Worm (Caenorhabditis elegans) whole organism, L1 larva: ENCODE measurements around the gene T05G5.5.

Experiments used
- C04F5.9 ChIP-seq: sonication (generic microtip); optimal IDR thresholded peaks from 2 replicates; lab custom pipeline; 2016; ENCODE audit warnings: missing genetic modification characterization, missing compliant biosample characterization
- aha-1 ChIP-seq: fragments of 150-350 bp; optimal IDR thresholded peaks from 2 replicates; lab custom pipeline; 2014; ENCODE audit warnings: missing biosample characterization, missing genetic modification characterization
- ets-5 ChIP-seq: fragments of 200-800 bp; sonication (Bioruptor generic); IDR thresholded peaks from 2 replicates; pipeline ENCODE4 v1.3.6; 2022; ENCODE audit warnings: missing genetic modification characterization, missing compliant biosample characterization
- hlh-17 ChIP-seq: fragments of 200-800 bp; sonication (Bioruptor generic); optimal IDR thresholded peaks from 2 replicates; lab custom pipeline; 2018; ENCODE audit warnings: missing genetic modification characterization, mild to moderate bottlenecking, missing compliant biosample characterization, moderate library complexity, borderline replicate concordance
- irx-1 ChIP-seq: sonication (generic microtip); optimal IDR thresholded peaks from 2 replicates; lab custom pipeline; 2016; ENCODE audit warnings: missing genetic modification characterization, missing compliant biosample characterization
- lin-15B ChIP-seq: fragments of 150-350 bp; sonication (generic microtip); optimal IDR thresholded peaks from 3 replicates; lab custom pipeline; 2014; ENCODE audit warnings: missing biosample characterization, missing genetic modification characterization
- lir-3 ChIP-seq: sonication (generic microtip); optimal IDR thresholded peaks from 2 replicates; lab custom pipeline; 2016; ENCODE audit warnings: mild to moderate bottlenecking, missing genetic modification characterization, moderate library complexity, missing compliant biosample characterization; ENCODE audit not compliant: poor library complexity
- nhr-85 ChIP-seq: sonication (generic microtip); peaks from one replicate; lab custom pipeline; 2016; ENCODE audit warnings: missing genetic modification characterization, inconsistent platforms, missing compliant biosample characterization
- sptf-1 ChIP-seq: fragments of 150-350 bp; optimal IDR thresholded peaks from 2 replicates; lab custom pipeline; 2014; ENCODE audit warnings: missing biosample characterization, missing genetic modification characterization
- unc-130 ChIP-seq: fragments of 150-350 bp; optimal IDR thresholded peaks from 2 replicates; lab custom pipeline; 2017; ENCODE audit warnings: missing biosample characterization, missing genetic modification characterization, inconsistent platforms
- ztf-11 ChIP-seq, 2 experiments: sonication (generic microtip); optimal IDR thresholded peaks; 2 replicates each; lab custom pipeline; 2016 to 2017; ENCODE audit warnings: missing genetic modification characterization in 2 of 2, missing biosample characterization in 1 of 2, missing compliant biosample characterization in 1 of 2

- TF ChIP-seq ztf-11 (tag; optimal IDR thresholded peaks at IDR 0.05; lab: Kevin White, UChicago): no peak
- no peak for TF ChIP-seq unc-130 (tag; lab: Kevin White, UChicago)
- TF ChIP-seq sptf-1 (tag; lab: Kevin White, UChicago): no peak
- TF ChIP-seq lin-15B: no peak
- TF ChIP-seq C04F5.9: no peak
- no peak for TF ChIP-seq hlh-17 (GFP tag; lab: Kevin White, UChicago)
- TF ChIP-seq irx-1 (tag; lab: Kevin White, UChicago): no peak
- no peak for TF ChIP-seq lir-3 (tag; lab: Kevin White, UChicago)
- TF ChIP-seq aha-1 (tag; lab: Kevin White, UChicago): no peak
- no peak for TF ChIP-seq ets-5 (GFP tag; lab: Robert Waterston, UW)
- TF ChIP-seq nhr-85: no peak
Observed at ce11 chrIII:9770590-9770989, 19.4 kb upstream of the T05G5.5 start.
